Fruit fly (Drosophila melanogaster) whole organism, embryonic: ENCODE measurements around the gene Ns4.

ENCODE experiments used
- Atf6 ChIP-seq: fragments of 200-800 bp; sonication (Bioruptor generic); IDR thresholded peaks from 2 replicates; pipeline ENCODE4 v1.3.6; 2022; ENCODE audit warnings: missing biosample characterization, missing genetic modification characterization
- Awh ChIP-seq: fragments of 200-800 bp; sonication (Bioruptor generic); IDR thresholded peaks from 2 replicates; pipeline ENCODE4, ENCODE4 v1.3.6; 2022; ENCODE audit warnings: missing biosample characterization, missing genetic modification characterization
- BEAF-32 ChIP-seq: fragments of 200-800 bp; sonication (Bioruptor generic); optimal IDR thresholded peaks from 3 replicates; lab custom pipeline; 2017; ENCODE audit warnings: missing biosample characterization, missing genetic modification characterization, mild to moderate bottlenecking, moderate library complexity, missing genetic modification reagents
- CG10462 ChIP-seq: fragments of 200-800 bp; sonication (Bioruptor generic); optimal IDR thresholded peaks from 2 replicates; lab custom pipeline; 2016; ENCODE audit warnings: missing biosample characterization, missing genetic modification characterization
- CG13775 ChIP-seq: fragments of 200-800 bp; sonication (Bioruptor generic); optimal IDR thresholded peaks from 3 replicates; lab custom pipeline; 2017; ENCODE audit warnings: missing biosample characterization, mild to moderate bottlenecking, missing genetic modification characterization
- CG15601 ChIP-seq: fragments of 200-800 bp; sonication (Bioruptor generic); optimal IDR thresholded peaks from 3 replicates; lab custom pipeline; 2019; ENCODE audit warnings: missing biosample characterization, mild to moderate bottlenecking, missing genetic modification characterization, moderate library complexity
- CG2120 ChIP-seq: fragments of 200-800 bp; sonication (Bioruptor generic); optimal IDR thresholded peaks from 3 replicates; lab custom pipeline; 2016; ENCODE audit warnings: missing biosample characterization, missing genetic modification characterization
- CG2129 ChIP-seq: fragments of 200-800 bp; sonication (Bioruptor generic); IDR thresholded peaks from 2 replicates; pipeline ENCODE4 v1.3.6; 2022; ENCODE audit warnings: missing biosample characterization, missing genetic modification characterization; ENCODE audit not compliant: partially characterized antibody
- CG30020 ChIP-seq: fragments of 200-800 bp; optimal IDR thresholded peaks from 2 replicates; lab custom pipeline; 2019; ENCODE audit warnings: missing biosample characterization, mild to moderate bottlenecking, missing genetic modification characterization, moderate library complexity
- CG30403 ChIP-seq: fragments of 200-800 bp; sonication (Bioruptor generic); optimal IDR thresholded peaks from 3 replicates; lab custom pipeline; 2016; ENCODE audit warnings: missing biosample characterization, missing genetic modification characterization
- CG30431 ChIP-seq: fragments of 200-800 bp; sonication (Bioruptor generic); optimal IDR thresholded peaks from 2 replicates; lab custom pipeline; 2017; ENCODE audit warnings: missing biosample characterization, missing genetic modification characterization
- CG3065 ChIP-seq: fragments of 200-800 bp; sonication (Bioruptor generic); optimal IDR thresholded peaks from 2 replicates; lab custom pipeline; 2016; ENCODE audit warnings: missing biosample characterization, missing genetic modification characterization
- CG4854 ChIP-seq: fragments of 200-800 bp; sonication (Bioruptor generic); optimal IDR thresholded peaks from 2 replicates; lab custom pipeline; 2016; ENCODE audit warnings: missing biosample characterization, missing genetic modification characterization, inconsistent platforms
- CG6272 ChIP-seq: fragments of 200-800 bp; sonication (Bioruptor generic); IDR thresholded peaks from 2 replicates; pipeline ENCODE4 v1.3.6; 2022; ENCODE audit warnings: missing biosample characterization, missing genetic modification characterization
- CG7786 ChIP-seq: fragments of 200-800 bp; sonication (Bioruptor generic); optimal IDR thresholded peaks from 2 replicates; lab custom pipeline; 2016; ENCODE audit warnings: missing biosample characterization, missing genetic modification characterization
- CG7987 ChIP-seq: fragments of 200-800 bp; sonication (Bioruptor generic); optimal IDR thresholded peaks from 2 replicates; lab custom pipeline; 2018; ENCODE audit warnings: missing biosample characterization, mild to moderate bottlenecking, missing genetic modification characterization, moderate library complexity
- CG9876 ChIP-seq: fragments of 200-800 bp; sonication (Bioruptor generic); optimal IDR thresholded peaks from 2 replicates; lab custom pipeline; 2016; ENCODE audit warnings: missing biosample characterization, missing genetic modification characterization
- Dll ChIP-seq: fragments of 200-800 bp; sonication (Bioruptor generic); IDR thresholded peaks from 4 replicates; pipeline ENCODE4 v1.3.6; 2022; ENCODE audit warnings: missing biosample characterization, missing genetic modification characterization; ENCODE audit not compliant: partially characterized antibody
- ERR ChIP-seq: fragments of 200-800 bp; sonication (Bioruptor generic); optimal IDR thresholded peaks from 2 replicates; lab custom pipeline; 2016; ENCODE audit warnings: missing biosample characterization, missing genetic modification characterization
- H2.0 ChIP-seq: fragments of 200-800 bp; sonication (Bioruptor generic); IDR thresholded peaks from 2 replicates; pipeline ENCODE4 v1.3.6; 2022; ENCODE audit warnings: missing biosample characterization, missing genetic modification characterization
- HHEX ChIP-seq: fragments of 200-800 bp; sonication (Bioruptor generic); optimal IDR thresholded peaks from 3 replicates; lab custom pipeline; 2017; ENCODE audit warnings: missing biosample characterization, mild to moderate bottlenecking, missing genetic modification characterization, missing genetic modification reagents
- Hr39 ChIP-seq: fragments of >200 bp; optimal IDR thresholded peaks from 2 replicates; lab custom pipeline; 2017
- Lpt ChIP-seq: fragments of >200 bp; optimal IDR thresholded peaks from 2 replicates; lab custom pipeline; 2018; ENCODE audit warnings: missing biosample characterization, missing genetic modification characterization
- Mad ChIP-seq: fragments of 200-800 bp; sonication (Bioruptor generic); optimal IDR thresholded peaks from 2 replicates; lab custom pipeline; 2016; ENCODE audit warnings: missing biosample characterization, missing genetic modification characterization
- Nf-YA ChIP-seq: fragments of 200-800 bp; sonication (Bioruptor generic); IDR thresholded peaks from 2 replicates; pipeline ENCODE4 v1.3.6; 2022; ENCODE audit warnings: missing biosample characterization, missing genetic modification characterization
- Ptx1 ChIP-seq: fragments of 200-800 bp; sonication (Bioruptor generic); IDR thresholded peaks from 2 replicates; pipeline ENCODE4 v1.3.6; 2022; ENCODE audit warnings: missing biosample characterization, missing genetic modification characterization
- Sry-β ChIP-seq: fragments of 200-800 bp; sonication (Bioruptor generic); optimal IDR thresholded peaks from 2 replicates; lab custom pipeline; 2018; ENCODE audit warnings: missing biosample characterization, mild to moderate bottlenecking, missing genetic modification characterization, moderate library complexity
- abd-A ChIP-seq: fragments of 200-800 bp; sonication (Bioruptor generic); optimal IDR thresholded peaks from 3 replicates; lab custom pipeline; 2019; ENCODE audit warnings: missing biosample characterization, mild to moderate bottlenecking, missing genetic modification characterization, moderate library complexity
- ash1 ChIP-seq: fragments of 200-800 bp; sonication (Bioruptor generic); optimal IDR thresholded peaks from 2 replicates; lab custom pipeline; 2018; ENCODE audit warnings: missing biosample characterization, mild to moderate bottlenecking, missing genetic modification characterization
- bcd ChIP-seq: fragments of 200-800 bp; sonication (Bioruptor generic); optimal IDR thresholded peaks from 2 replicates; lab custom pipeline; 2017; ENCODE audit warnings: missing biosample characterization, mild to moderate bottlenecking, missing genetic modification characterization
- cato ChIP-seq: fragments of 200-800 bp; sonication (Bioruptor generic); optimal IDR thresholded peaks from 2 replicates; lab custom pipeline; 2016; ENCODE audit warnings: missing biosample characterization, missing genetic modification characterization, borderline replicate concordance
- chn ChIP-seq: fragments of 200-800 bp; sonication (Bioruptor generic); optimal IDR thresholded peaks from 2 replicates; lab custom pipeline; 2016; ENCODE audit warnings: missing biosample characterization, missing genetic modification characterization
- corto ChIP-seq: fragments of 200-800 bp; sonication (Bioruptor generic); optimal IDR thresholded peaks from 2 replicates; lab custom pipeline; 2016; ENCODE audit warnings: missing biosample characterization, mild to moderate bottlenecking, missing genetic modification characterization, moderate library complexity
- dimm ChIP-seq: fragments of 200-800 bp; sonication (Bioruptor generic); IDR thresholded peaks from 2 replicates; pipeline ENCODE4 v1.3.6; 2022; ENCODE audit warnings: missing biosample characterization, missing genetic modification characterization
- fru ChIP-seq: fragments of >200 bp; optimal IDR thresholded peaks from 2 replicates; lab custom pipeline; 2017
- h ChIP-seq: fragments of >200 bp; optimal IDR thresholded peaks from 2 replicates; lab custom pipeline; 2017
- hth ChIP-seq: fragments of >200 bp; optimal IDR thresholded peaks from 2 replicates; lab custom pipeline; 2017; ENCODE audit warnings: inconsistent platforms
- kay ChIP-seq: fragments of 200-800 bp; sonication (Bioruptor generic); optimal IDR thresholded peaks from 2 replicates; lab custom pipeline; 2016; ENCODE audit warnings: missing biosample characterization, missing genetic modification characterization
- knrl ChIP-seq: fragments of 200-800 bp; sonication (Bioruptor generic); IDR thresholded peaks from 3 replicates; pipeline ENCODE4 v1.3.6; 2022; ENCODE audit warnings: missing biosample characterization, missing genetic modification characterization; ENCODE audit not compliant: partially characterized antibody
- lov ChIP-seq, 2 experiments: fragments of 200-800 bp in 1 of 2; fragments of >200 bp in 1 of 2; sonication (Bioruptor generic) in 1 of 2; IDR thresholded peaks in 1 of 2; optimal IDR thresholded peaks in 1 of 2; 2 replicates in 1 of 2; 3 replicates in 1 of 2; pipeline versions ENCODE4 v1.3.6 to Lab custom; 2017 to 2022; ENCODE audit warnings: missing biosample characterization in 1 of 2, missing genetic modification characterization in 1 of 2
- org-1 ChIP-seq: fragments of 200-800 bp; sonication (Bioruptor generic); optimal IDR thresholded peaks from 2 replicates; lab custom pipeline; 2017; ENCODE audit warnings: missing biosample characterization, missing genetic modification characterization
- pfk ChIP-seq: fragments of 200-800 bp; sonication (Bioruptor generic); optimal IDR thresholded peaks from 2 replicates; lab custom pipeline; 2018; ENCODE audit warnings: missing biosample characterization, mild to moderate bottlenecking, missing genetic modification characterization, moderate library complexity
- salm ChIP-seq: fragments of 200-800 bp; sonication (Bioruptor generic); optimal IDR thresholded peaks from 2 replicates; lab custom pipeline; 2018; ENCODE audit warnings: missing biosample characterization, mild to moderate bottlenecking, missing genetic modification characterization
- schlank ChIP-seq: fragments of 200-800 bp; sonication (Bioruptor generic); optimal IDR thresholded peaks from 2 replicates; lab custom pipeline; 2018; ENCODE audit warnings: missing biosample characterization, mild to moderate bottlenecking, missing genetic modification characterization
- sens-2 ChIP-seq: fragments of 200-800 bp; sonication (Bioruptor generic); IDR thresholded peaks from 2 replicates; pipeline ENCODE4 v1.3.6; 2022; ENCODE audit warnings: missing biosample characterization, missing genetic modification characterization
- seq ChIP-seq: fragments of 200-800 bp; sonication (Bioruptor generic); IDR thresholded peaks from 2 replicates; pipeline ENCODE4 v1.3.6; 2022; ENCODE audit warnings: missing biosample characterization, missing genetic modification characterization
- sna ChIP-seq: fragments of 200-800 bp; sonication (Bioruptor generic); IDR thresholded peaks from 2 replicates; pipeline ENCODE4 v1.3.6; 2022; ENCODE audit warnings: missing biosample characterization, missing genetic modification characterization; ENCODE audit not compliant: partially characterized antibody
- sug ChIP-seq: fragments of 200-800 bp; optimal IDR thresholded peaks from 2 replicates; lab custom pipeline; 2019; ENCODE audit warnings: missing biosample characterization, mild to moderate bottlenecking, missing genetic modification characterization, moderate library complexity
- toy ChIP-seq: fragments of 200-800 bp; sonication (Bioruptor generic); IDR thresholded peaks from 2 replicates; pipeline ENCODE4 v1.3.6; 2022; ENCODE audit warnings: missing biosample characterization, missing genetic modification characterization
- twi ChIP-seq: fragments of 200-800 bp; optimal IDR thresholded peaks from 2 replicates; lab custom pipeline; 2019; ENCODE audit warnings: missing biosample characterization, mild to moderate bottlenecking, missing genetic modification characterization, moderate library complexity
- unpg ChIP-seq: fragments of 200-800 bp; sonication (Bioruptor generic); optimal IDR thresholded peaks from 3 replicates; lab custom pipeline; 2018; ENCODE audit warnings: missing biosample characterization, mild to moderate bottlenecking, missing genetic modification characterization, moderate library complexity

Ns4 gene

dm6 chr2L:20759809-20760485 is 7.7 kb downstream of the Ns4 start (continued):
- no peak for TF ChIP-seq HHEX
- peak; percentile 25 for TF ChIP-seq chn (GFP tag; lab: Kevin White, UChicago)
- TF ChIP-seq Sry-β (GFP tag; lab: Kevin White, UChicago): no peak
- TF ChIP-seq CG6272: 0 out of 2 replicates have a peak, but pooled peaks have one; percentile 34
- TF ChIP-seq cato (GFP tag; lab: Kevin White, UChicago): no peak
- TF ChIP-seq org-1 (GFP tag; lab: Kevin White, UChicago): peak; percentile 11
- TF ChIP-seq CG30020 (tag; lab: Kevin White, UChicago): peak; percentile 13
- TF ChIP-seq Ptx1 (GFP tag; lab: Robert Waterston, UW): peak; percentile 58
- no peak for TF ChIP-seq ash1 (GFP tag; lab: Kevin White, UChicago)
- TF ChIP-seq ERR (GFP tag; lab: Kevin White, UChicago): no peak
- no peak for TF ChIP-seq BEAF-32 (GFP tag; lab: Kevin White, UChicago)
- TF ChIP-seq kay (GFP tag; lab: Kevin White, UChicago): no peak
- TF ChIP-seq abd-A (tag; lab: Kevin White, UChicago): no peak
- TF ChIP-seq unpg (GFP tag; lab: Kevin White, UChicago): peak; percentile 54
- TF ChIP-seq Mad: no peak
- no peak for TF ChIP-seq Lpt (GFP tag; lab: Kevin White, UChicago)
- TF ChIP-seq Dll: no peak
- peak; percentile 22 for TF ChIP-seq CG13775 (GFP tag; lab: Kevin White, UChicago)
- TF ChIP-seq dimm (GFP tag; lab: Robert Waterston, UW): no peak
- no peak for TF ChIP-seq pfk (GFP tag; lab: Kevin White, UChicago)
- TF ChIP-seq CG9876 (GFP tag; lab: Kevin White, UChicago): no peak
- no peak for TF ChIP-seq lov (optimal IDR thresholded peaks at IDR 0.05; lab: Kevin White, UChicago)
- TF ChIP-seq lov (GFP tag; IDR thresholded peaks at IDR 0.05; lab: Robert Waterston, UW): no peak
- TF ChIP-seq CG10462 (GFP tag; lab: Kevin White, UChicago): no peak
- TF ChIP-seq hth (lab: Kevin White, UChicago): no peak
- TF ChIP-seq schlank: peak; percentile 15
- no peak for TF ChIP-seq CG30431
- TF ChIP-seq sug (tag; lab: Kevin White, UChicago): peak; percentile 14
- TF ChIP-seq Awh (GFP tag; lab: Robert Waterston, UW): no peak
- no peak for TF ChIP-seq salm
- no peak for TF ChIP-seq Hr39 (lab: Kevin White, UChicago)
- TF ChIP-seq knrl (GFP tag; lab: Robert Waterston, UW): no peak
- no peak for TF ChIP-seq sens-2 (GFP tag; lab: Robert Waterston, UW)
- no peak for TF ChIP-seq h (lab: Kevin White, UChicago)
- TF ChIP-seq CG7987: no peak
- TF ChIP-seq fru: no peak
- TF ChIP-seq CG4854: no peak
- TF ChIP-seq CG2129 (GFP tag; lab: Robert Waterston, UW): no peak
- no peak for TF ChIP-seq twi (tag; lab: Kevin White, UChicago)
- TF ChIP-seq CG7786 (GFP tag; lab: Kevin White, UChicago): no peak
- no peak for TF ChIP-seq sna (GFP tag; lab: Robert Waterston, UW)
- TF ChIP-seq CG15601 (tag; lab: Kevin White, UChicago): peak; percentile 23
- TF ChIP-seq bcd (GFP tag; lab: Kevin White, UChicago): peak; percentile 15
- TF ChIP-seq CG3065: no peak
- TF ChIP-seq CG2120: peak; percentile 51
- no peak for TF ChIP-seq corto (GFP tag; lab: Kevin White, UChicago)
- TF ChIP-seq CG30403 (GFP tag; lab: Kevin White, UChicago): peak; percentile 53
- peak; percentile 47; the same call in 1 of the 2 replicates for TF ChIP-seq Atf6 (GFP tag; lab: Robert Waterston, UW)
- no peak for TF ChIP-seq toy (GFP tag; lab: Robert Waterston, UW)
- no peak for TF ChIP-seq Nf-YA (GFP tag; lab: Robert Waterston, UW)
- no peak for TF ChIP-seq H2.0
- TF ChIP-seq seq (GFP tag; lab: Robert Waterston, UW): peak; percentile 46
